Fruit fly (Drosophila melanogaster): Measurements from ENCODE around the gene CG31220.

Gene CG31220

dm6 chr3R:19620953-19621352 lies 27.3 kb upstream of the CG31220 start (continued):
- TF ChIP-seq hkb (optimal IDR thresholded peaks at IDR 0.05) = no peak
- TF ChIP-seq hkb (GFP tag; IDR thresholded peaks at IDR 0.05) = no peak
- TF ChIP-seq az2 (GFP tag; optimal IDR thresholded peaks at IDR 0.05) = no peak
- TF ChIP-seq Mrtf (GFP tag; IDR thresholded peaks at IDR 0.05) = no peak
- TF ChIP-seq dysf (GFP tag; IDR thresholded peaks at IDR 0.05) = peak; percentile 5; the same call in 1 of the 3 replicates
- TF ChIP-seq CG14710 (tag; optimal IDR thresholded peaks at IDR 0.05) = no peak
- no peak for TF ChIP-seq CG2889 (GFP tag; IDR thresholded peaks at IDR 0.05)
- TF ChIP-seq CG17612 (GFP tag; IDR thresholded peaks at IDR 0.05) = no peak
- TF ChIP-seq CG6683 (GFP tag; optimal IDR thresholded peaks at IDR 0.05) = no peak
- TF ChIP-seq her (GFP tag; optimal IDR thresholded peaks at IDR 0.05) = peak; percentile 35
- no peak for TF ChIP-seq GATAe (GFP tag; conservative IDR thresholded peaks at IDR 0.05)
- TF ChIP-seq CG7556 (GFP tag; optimal IDR thresholded peaks at IDR 0.05) = no peak
- peak; percentile 44 for TF ChIP-seq CG15514 (GFP tag; optimal IDR thresholded peaks at IDR 0.05)
- peak; percentile 1 for TF ChIP-seq CG2678 (tag; optimal IDR thresholded peaks at IDR 0.05)
- TF ChIP-seq ham (GFP tag; IDR thresholded peaks at IDR 0.05) = no peak
- no peak for TF ChIP-seq E2f1 (GFP tag; IDR thresholded peaks at IDR 0.05)
- no peak for TF ChIP-seq CG31224 (GFP tag; IDR thresholded peaks at IDR 0.05)
- no peak for TF ChIP-seq wek (GFP tag; optimal IDR thresholded peaks at IDR 0.05)
- no peak for TF ChIP-seq vnd (GFP tag; IDR thresholded peaks at IDR 0.05; ENCODE audit: partially characterized antibody)
- peak; percentile 10 for TF ChIP-seq CTCF (GFP tag; optimal IDR thresholded peaks at IDR 0.05)
- no peak for TF ChIP-seq CG3847 (GFP tag; IDR thresholded peaks at IDR 0.05)
- TF ChIP-seq CG13424 (tag; optimal IDR thresholded peaks at IDR 0.05) = no peak
- TF ChIP-seq CG6689 (GFP tag; IDR thresholded peaks at IDR 0.05) = no peak
- TF ChIP-seq CG10274 (GFP tag; optimal IDR thresholded peaks at IDR 0.05) = no peak
- peak; percentile 28 for TF ChIP-seq CG13296 (GFP tag; optimal IDR thresholded peaks at IDR 0.05)
- no peak for TF ChIP-seq wdn (GFP tag; IDR thresholded peaks at IDR 0.05)
- TF ChIP-seq CG16813 (GFP tag; IDR thresholded peaks at IDR 0.05; ENCODE audit: partially characterized antibody) = no peak
- no peak for TF ChIP-seq NfI (GFP tag; optimal IDR thresholded peaks at IDR 0.05)
- TF ChIP-seq CG1024 (GFP tag; IDR thresholded peaks at IDR 0.05) = no peak
- no peak for TF ChIP-seq CG11695 (GFP tag; IDR thresholded peaks at IDR 0.05)
- no peak for TF ChIP-seq CG31365 (tag; optimal IDR thresholded peaks at IDR 0.05)
- TF ChIP-seq CHES-1-like (GFP tag; optimal IDR thresholded peaks at IDR 0.05) = no peak
- no peak for TF ChIP-seq Sry-δ (GFP tag; optimal IDR thresholded peaks at IDR 0.05)
- no peak for TF ChIP-seq CG17361 (GFP tag; IDR thresholded peaks at IDR 0.05)
- no peak for TF ChIP-seq CG12942 (GFP tag; optimal IDR thresholded peaks at IDR 0.05)
- no peak for TF ChIP-seq slp2 (GFP tag; optimal IDR thresholded peaks at IDR 0.05)
- TF ChIP-seq dati (GFP tag; IDR thresholded peaks at IDR 0.05) = no peak
- TF ChIP-seq CG8388 (GFP tag; optimal IDR thresholded peaks at IDR 0.05) = no peak
- no peak for TF ChIP-seq run (tag; optimal IDR thresholded peaks at IDR 0.05)
- no peak for TF ChIP-seq pho (GFP tag; optimal IDR thresholded peaks at IDR 0.05)
- TF ChIP-seq cato (GFP tag; optimal IDR thresholded peaks at IDR 0.05; ENCODE audit: borderline replicate concordance) = no peak
- no peak for TF ChIP-seq CG15696 (tag; optimal IDR thresholded peaks at IDR 0.05)
- TF ChIP-seq Nf-YA (GFP tag; IDR thresholded peaks at IDR 0.05) = no peak
- no peak for TF ChIP-seq CG9817 (tag; optimal IDR thresholded peaks at IDR 0.05)
- TF ChIP-seq CG8281 (tag; optimal IDR thresholded peaks at IDR 0.05) = no peak
- no peak for TF ChIP-seq gt (GFP tag; IDR thresholded peaks at IDR 0.05)
- no peak for TF ChIP-seq row (GFP tag; IDR thresholded peaks at IDR 0.05)
- TF ChIP-seq dan (GFP tag; IDR thresholded peaks at IDR 0.05) = no peak
- TF ChIP-seq fd96Cb (tag; optimal IDR thresholded peaks at IDR 0.05) = no peak
- no peak for TF ChIP-seq pfk (GFP tag; optimal IDR thresholded peaks at IDR 0.05)
- peak; percentile 67 for TF ChIP-seq CG13894 (tag; optimal IDR thresholded peaks at IDR 0.05)
- no peak for TF ChIP-seq Neu2 (GFP tag; optimal IDR thresholded peaks at IDR 0.05; ENCODE audit: borderline replicate concordance)
- TF ChIP-seq sqz (GFP tag; optimal IDR thresholded peaks at IDR 0.05) = no peak
